Worm (Caenorhabditis elegans): ENCODE measurements around the gene hum-8.

The hum-8 gene

ce11 chrIV:425995-426394 is 14.4 kb downstream of the hum-8 start, which contains the start of gene garr-1:
Gene garr-1 (plus strand): TSS chrIV:426168.
- TF ChIP-seq nhr-76 (tag; optimal IDR thresholded peaks at IDR 0.05), result no peak
- no peak for TF ChIP-seq ceh-43 (GFP tag; optimal IDR thresholded peaks at IDR 0.05)
- no peak for TF ChIP-seq M03D4.4 (tag; optimal IDR thresholded peaks at IDR 0.05)
- no peak for TF ChIP-seq lin-13 (tag; optimal IDR thresholded peaks at IDR 0.05)
- no peak for TF ChIP-seq nhr-2 (tag; optimal IDR thresholded peaks at IDR 0.05)

- no peak for TF ChIP-seq ham-2 (GFP tag; optimal IDR thresholded peaks at IDR 0.05)
- TF ChIP-seq lin-13 (tag; optimal IDR thresholded peaks at IDR 0.05), result no peak
- no peak for TF ChIP-seq bed-3 (GFP tag; optimal IDR thresholded peaks at IDR 0.05)
- TF ChIP-seq ztf-11 (tag; optimal IDR thresholded peaks at IDR 0.05), result no peak
- no peak for TF ChIP-seq mls-2 (tag; optimal IDR thresholded peaks at IDR 0.05)
- TF ChIP-seq blmp-1 (tag; optimal IDR thresholded peaks at IDR 0.05), result no peak
- no peak for TF ChIP-seq flh-1 (GFP tag; optimal IDR thresholded peaks at IDR 0.05)
- TF ChIP-seq nhr-237 (tag; optimal IDR thresholded peaks at IDR 0.05), result peak; percentile 2
- TF ChIP-seq elt-1 (tag; optimal IDR thresholded peaks at IDR 0.05; ENCODE audit: borderline replicate concordance, insufficient read depth), result no peak
- no peak for TF ChIP-seq hlh-1 (tag; optimal IDR thresholded peaks at IDR 0.05)
- no peak for TF ChIP-seq nhr-12 (tag; optimal IDR thresholded peaks at IDR 0.05)
- TF ChIP-seq elt-3 (tag; optimal IDR thresholded peaks at IDR 0.05), result no peak
- TF ChIP-seq nhr-2 (tag; optimal IDR thresholded peaks at IDR 0.05), result no peak
- TF ChIP-seq mab-5 (tag; optimal IDR thresholded peaks at IDR 0.05), result no peak
- TF ChIP-seq unc-120 (tag; optimal IDR thresholded peaks at IDR 0.05; ENCODE audit: poor library complexity, severe bottlenecking), result peak; percentile 27
- no peak for TF ChIP-seq lin-32 (GFP tag; optimal IDR thresholded peaks at IDR 0.05)
- TF ChIP-seq pha-4 (tag; optimal IDR thresholded peaks at IDR 0.05), result no peak
- TF ChIP-seq snpc-4 (tag; optimal IDR thresholded peaks at IDR 0.05), result no peak
- TF ChIP-seq ceh-83 (GFP tag; optimal IDR thresholded peaks at IDR 0.05), result no peak
- TF ChIP-seq ces-1 (GFP tag; optimal IDR thresholded peaks at IDR 0.05), result peak; percentile 40
- peak; percentile 54 for TF ChIP-seq lsy-2 (tag; optimal IDR thresholded peaks at IDR 0.05)
- peak; percentile 48 for TF ChIP-seq mep-1 (tag; optimal IDR thresholded peaks at IDR 0.05)
- no peak for TF ChIP-seq sptf-1 (tag; optimal IDR thresholded peaks at IDR 0.05)
- TF ChIP-seq nhr-76 (tag; optimal IDR thresholded peaks at IDR 0.05), result no peak
- no peak for TF ChIP-seq zip-8 (tag; optimal IDR thresholded peaks at IDR 0.05)
- no peak for TF ChIP-seq M03D4.4 (tag; optimal IDR thresholded peaks at IDR 0.05)
- TF ChIP-seq unc-39 (tag; optimal IDR thresholded peaks at IDR 0.05), result no peak
- no peak for TF ChIP-seq unc-62 (GFP tag; optimal IDR thresholded peaks at IDR 0.05)
- TF ChIP-seq drap-1 (GFP tag; optimal IDR thresholded peaks at IDR 0.05), result no peak
- TF ChIP-seq tbx-8 (GFP tag; optimal IDR thresholded peaks at IDR 0.05), result no peak
- no peak for TF ChIP-seq ceh-43 (GFP tag; optimal IDR thresholded peaks at IDR 0.05)
- TF ChIP-seq nhr-28 (tag; optimal IDR thresholded peaks at IDR 0.05), result no peak
- TF ChIP-seq ceh-39 (tag; optimal IDR thresholded peaks at IDR 0.05), result peak; percentile 58
- TF ChIP-seq sem-2 (GFP tag; optimal IDR thresholded peaks at IDR 0.05), result no peak
- no peak for TF ChIP-seq cnd-1 (tag; optimal IDR thresholded peaks at IDR 0.05)
Observed at ce11 chrIV:425546-425945, 14.8 kb downstream of the hum-8 start.

ce11 chrIV:425052-425451 is 15.3 kb downstream of the hum-8 start, which contains the start of gene daf-18:
Gene daf-18 (minus strand): TSS chrIV:425177.
- TF ChIP-seq nhr-12 (tag; optimal IDR thresholded peaks at IDR 0.05) (no peak), nhr-237 (tag; optimal IDR thresholded peaks at IDR 0.05) (no peak), sem-2 (GFP tag; optimal IDR thresholded peaks at IDR 0.05) (no peak), hlh-1 (tag; optimal IDR thresholded peaks at IDR 0.05) (no peak), lin-32 (GFP tag; optimal IDR thresholded peaks at IDR 0.05) (no peak), ceh-43 (GFP tag; optimal IDR thresholded peaks at IDR 0.05) (no peak)

- TF ChIP-seq lsy-2 (tag; optimal IDR thresholded peaks at IDR 0.05) (no peak), elt-1 (tag; optimal IDR thresholded peaks at IDR 0.05; ENCODE audit: borderline replicate concordance, insufficient read depth) (no peak), ceh-43 (GFP tag; optimal IDR thresholded peaks at IDR 0.05) (no peak)
Observed at ce11 chrIV:422112-422511, 18.2 kb downstream of the hum-8 start.
